Worm (Caenorhabditis elegans) whole organism, L1 larva: ENCODE results near the gene ife-4.
A peak's percentile ranks its signal among the peaks of the same experiment; 100 is the strongest.

ENCODE experiments used
- blmp-1 ChIP-seq: fragments of 150-350 bp; optimal IDR thresholded peaks from 2 replicates; lab custom pipeline; 2014; ENCODE audit warnings: missing biosample characterization, missing genetic modification characterization
- egl-27 ChIP-seq, 2 experiments: fragments of 150-350 bp in 1 of 2; sonication (generic microtip); optimal IDR thresholded peaks; 3 replicates each; lab custom pipeline; 2017 to 2018; ENCODE audit warnings: missing biosample characterization in 2 of 2, missing genetic modification characterization in 2 of 2, missing genetic modification reagents in 2 of 2
- ets-5 ChIP-seq: fragments of 200-800 bp; sonication (Bioruptor generic); IDR thresholded peaks from 2 replicates; pipeline ENCODE4 v1.3.6; 2022; ENCODE audit warnings: missing genetic modification characterization, missing compliant biosample characterization
- lin-15B ChIP-seq: fragments of 150-350 bp; sonication (generic microtip); optimal IDR thresholded peaks from 3 replicates; lab custom pipeline; 2014; ENCODE audit warnings: missing biosample characterization, missing genetic modification characterization
- lin-35 ChIP-seq, 2 experiments: fragments of 150-350 bp; optimal IDR thresholded peaks; 2 replicates each; lab custom pipeline; 2014; ENCODE audit warnings: missing biosample characterization in 2 of 2, missing genetic modification characterization in 2 of 2, missing genetic modification reagents in 2 of 2
- nhr-85 ChIP-seq: sonication (generic microtip); peaks from one replicate; lab custom pipeline; 2016; ENCODE audit warnings: missing genetic modification characterization, inconsistent platforms, missing compliant biosample characterization
- unc-130 ChIP-seq: fragments of 150-350 bp; optimal IDR thresholded peaks from 2 replicates; lab custom pipeline; 2017; ENCODE audit warnings: missing biosample characterization, missing genetic modification characterization, inconsistent platforms

DNA sequence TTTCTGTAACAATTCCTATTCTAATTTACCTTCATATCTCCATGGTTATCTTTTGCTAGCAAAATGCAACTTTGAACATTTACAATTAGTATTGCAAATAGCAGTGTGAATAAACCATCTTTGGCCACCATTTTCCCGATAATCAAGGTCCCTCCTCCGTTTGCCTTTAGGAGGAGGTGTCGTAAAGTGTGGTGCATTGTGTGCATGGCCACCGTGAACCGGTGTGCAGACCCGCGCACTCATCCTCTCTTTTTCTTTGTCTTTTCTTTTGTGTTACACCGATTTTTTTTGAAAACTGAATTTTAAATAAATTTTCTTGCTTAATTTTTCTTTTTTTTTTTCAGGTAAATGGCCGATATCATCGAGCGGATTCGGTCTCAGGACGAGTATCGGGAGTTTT is 7.2 kb upstream of the ife-4 start, which contains the start of the genes pigx-1 and rme-6:
- no peak for TF ChIP-seq nhr-85 (tag; lab: Kevin White, UChicago)
- TF ChIP-seq ets-5 (GFP tag; lab: Robert Waterston, UW), result no peak
- TF ChIP-seq lin-35 (GFP tag; optimal IDR thresholded peaks at IDR 0.05; lab: Kevin White, UChicago), result peak in 1 of 2 experiments; percentile 6
- peak; percentile 18 for TF ChIP-seq blmp-1 (tag; lab: Kevin White, UChicago)
- TF ChIP-seq unc-130 (tag; lab: Kevin White, UChicago), result no peak
- TF ChIP-seq lin-15B (tag; lab: Kevin White, UChicago), result no peak
- TF ChIP-seq egl-27 (tag; optimal IDR thresholded peaks at IDR 0.05; lab: Kevin White, UChicago), result no peak
